Worm (Caenorhabditis elegans) whole organism, midembryonic: ENCODE measurements around the gene T22G5.3.

Experiments used
- T22C8.4 ChIP-seq: fragments of 200-800 bp; sonication (Bioruptor generic); IDR thresholded peaks from 2 replicates; pipeline ENCODE4 v1.3.6; 2022; ENCODE audit warnings: missing genetic modification characterization, missing compliant biosample characterization
- cog-1 ChIP-seq: sonication (generic microtip); optimal IDR thresholded peaks from 2 replicates; lab custom pipeline; 2016; ENCODE audit warnings: missing genetic modification characterization, missing compliant biosample characterization
- flt-1 ChIP-seq: fragments of 200-800 bp; sonication (Bioruptor generic); IDR thresholded peaks from 2 replicates; pipeline ENCODE4 v1.3.6; 2022; ENCODE audit warnings: missing genetic modification characterization, missing compliant biosample characterization
- klf-2 ChIP-seq: fragments of 200-800 bp; sonication (Bioruptor generic); conservative IDR thresholded peaks from 2 replicates; pipeline ENCODE4 v1.3.6; 2022; ENCODE audit warnings: missing genetic modification reagents, missing genetic modification characterization, missing compliant biosample characterization
- med-1 ChIP-seq: sonication (generic microtip); optimal IDR thresholded peaks from 2 replicates; lab custom pipeline; 2017; ENCODE audit warnings: missing genetic modification characterization, mild to moderate bottlenecking, missing compliant biosample characterization, antibody characterized with exemption, missing genetic modification reagents; ENCODE audit not compliant: insufficient read depth
- ref-1 ChIP-seq: fragments of 200-800 bp; sonication (Bioruptor generic); conservative IDR thresholded peaks from 2 replicates; pipeline ENCODE4 v1.3.6; 2022; ENCODE audit warnings: missing genetic modification reagents, missing genetic modification characterization, missing compliant biosample characterization
- tab-1 ChIP-seq: fragments of 200-800 bp; sonication (Bioruptor generic); IDR thresholded peaks from 2 replicates; pipeline ENCODE4 v1.3.6; 2022; ENCODE audit warnings: missing genetic modification characterization, missing compliant biosample characterization
- ztf-23 ChIP-seq: fragments of 200-800 bp; sonication (Bioruptor generic); IDR thresholded peaks from 2 replicates; pipeline ENCODE4 v1.3.6; 2022; ENCODE audit warnings: missing genetic modification reagents, missing genetic modification characterization, missing compliant biosample characterization
- ztf-29 ChIP-seq: fragments of 200-800 bp; sonication (Bioruptor generic); IDR thresholded peaks from 2 replicates; pipeline ENCODE4 v1.3.6; 2022; ENCODE audit warnings: missing genetic modification reagents, missing genetic modification characterization, missing compliant biosample characterization

ce11 chrV:13840909-13841308, 39.8 kb upstream of the T22G5.3 start, which contains the start of gene srx-17:
- TF ChIP-seq ztf-29 (GFP tag; lab: Robert Waterston, UW) (no peak), ref-1 (GFP tag; lab: Robert Waterston, UW) (no peak), cog-1 (tag; lab: Kevin White, UChicago) (no peak), med-1 (GFP tag; lab: Kevin White, UChicago) (no peak), klf-2 (no peak), T22C8.4 (GFP tag; lab: Robert Waterston, UW) (no peak), tab-1 (no peak), ztf-23 (GFP tag; lab: Robert Waterston, UW) (no peak), flt-1 (GFP tag; lab: Robert Waterston, UW) (no peak)
